Worm (Caenorhabditis elegans): ENCODE results near the gene F46F5.13.

DNA sequence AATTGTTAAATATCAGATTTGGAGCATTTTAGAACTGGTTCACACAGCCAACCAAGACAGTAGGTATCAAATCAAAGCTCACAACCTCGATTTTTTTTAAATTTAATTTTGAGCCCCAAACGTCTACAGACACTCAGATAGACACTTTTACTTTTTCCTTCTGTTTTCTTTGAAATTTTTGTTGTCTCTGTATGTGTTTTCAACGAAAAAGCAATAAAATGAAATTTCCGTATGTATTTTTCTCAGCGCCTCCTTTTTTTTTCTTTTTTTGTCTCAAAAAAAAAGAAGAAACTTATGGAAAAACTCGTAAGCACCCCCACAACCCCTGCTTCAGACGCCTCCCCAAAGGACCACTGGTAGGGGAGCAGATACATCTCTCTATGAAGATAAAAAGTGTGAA, 29.3 kb upstream of the F46F5.13 start:
- TF ChIP-seq T22C8.4 (GFP tag; IDR thresholded peaks at IDR 0.05) (no peak), flt-1 (GFP tag; IDR thresholded peaks at IDR 0.05) (no peak), ztf-29 (GFP tag; IDR thresholded peaks at IDR 0.05) (no peak), ref-1 (GFP tag; conservative IDR thresholded peaks at IDR 0.05) (no peak), med-1 (GFP tag; optimal IDR thresholded peaks at IDR 0.05; ENCODE audit: insufficient read depth) (no peak)
